Fruit fly (Drosophila melanogaster) whole organism, wandering third instar larva: ENCODE measurements around the gene Polr3E.

ENCODE experiments used
- Dif ChIP-seq: fragments of 200-275, 200-300 bp; sonication (Bioruptor generic); optimal IDR thresholded peaks from 2 replicates; lab custom pipeline; 2018; ENCODE audit warnings: missing biosample characterization, missing genetic modification characterization; ENCODE audit not compliant: partially characterized antibody
- Hr78 ChIP-seq: fragments of >200 bp; optimal IDR thresholded peaks from 2 replicates; lab custom pipeline; 2017; ENCODE audit warnings: missing biosample characterization, missing genetic modification characterization
- Myc ChIP-seq: fragments of >200 bp; optimal IDR thresholded peaks from 2 replicates; lab custom pipeline; 2017
- Rel ChIP-seq, 2 experiments: fragments of 200-800 bp; sonication (Bioruptor generic) in 1 of 2; optimal IDR thresholded peaks; 2 replicates in 1 of 2; 3 replicates in 1 of 2; lab custom pipeline; 2016 to 2019; ENCODE audit warnings: mild to moderate bottlenecking in 2 of 2, missing biosample characterization in 2 of 2, missing genetic modification characterization in 2 of 2, moderate library complexity in 1 of 2
- Sp1 ChIP-seq: fragments of 200-800 bp; sonication (Bioruptor generic); optimal IDR thresholded peaks from 3 replicates; lab custom pipeline; 2019; ENCODE audit warnings: missing biosample characterization, mild to moderate bottlenecking, missing genetic modification characterization, moderate library complexity
- br ChIP-seq: fragments of 200-800 bp; sonication (Bioruptor generic); optimal IDR thresholded peaks from 2 replicates; lab custom pipeline; 2016; ENCODE audit warnings: missing biosample characterization, missing genetic modification characterization
- dl ChIP-seq, 2 experiments: fragments of 175-275, 200-275 bp in 1 of 2; fragments of 200-275 bp in 1 of 2; sonication (Bioruptor generic); optimal IDR thresholded peaks; lab custom pipeline; 2018; ENCODE audit warnings: mild to moderate bottlenecking in 2 of 2, missing biosample characterization in 2 of 2, missing genetic modification characterization in 2 of 2, moderate library complexity in 2 of 2; ENCODE audit not compliant: partially characterized antibody in 2 of 2, insufficient read depth in 1 of 2
- fru ChIP-seq: fragments of 200-800 bp; sonication (Bioruptor generic); optimal IDR thresholded peaks from 3 replicates; lab custom pipeline; 2016; ENCODE audit warnings: missing biosample characterization, mild to moderate bottlenecking, missing genetic modification characterization
- pan ChIP-seq: fragments of >200 bp; optimal IDR thresholded peaks from 2 replicates; lab custom pipeline; 2017
- psq ChIP-seq: fragments of 200-800 bp; sonication (Bioruptor generic); optimal IDR thresholded peaks from 3 replicates; lab custom pipeline; 2017; ENCODE audit warnings: missing biosample characterization, mild to moderate bottlenecking, missing genetic modification characterization, moderate library complexity
- tai ChIP-seq: sonication (Bioruptor generic); optimal IDR thresholded peaks from 2 replicates; lab custom pipeline; 2016; ENCODE audit warnings: missing biosample characterization, missing genetic modification characterization
- usp ChIP-seq: fragments of >200 bp; optimal IDR thresholded peaks from 2 replicates; lab custom pipeline; 2017; ENCODE audit warnings: missing biosample characterization, missing genetic modification characterization

DNA sequence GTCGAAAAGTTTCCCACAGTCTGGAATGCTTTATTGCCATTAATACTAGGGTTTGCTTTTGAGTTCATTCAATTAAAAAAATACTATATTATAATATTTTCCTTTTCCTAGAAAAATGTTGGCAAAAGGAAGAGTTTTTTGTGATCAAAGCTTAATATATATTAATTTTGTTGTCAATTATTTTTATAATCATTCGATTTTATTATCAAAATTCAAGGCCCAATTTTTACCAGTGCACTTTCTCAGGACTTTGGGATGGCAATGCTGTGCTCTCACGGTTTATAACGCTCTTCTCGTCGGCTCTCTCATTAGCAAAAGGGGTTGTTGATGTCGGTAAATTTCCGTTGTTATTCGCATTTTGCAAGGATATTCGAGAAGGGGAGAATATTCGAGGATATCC lies 15.4 kb downstream of the Polr3E start:
- TF ChIP-seq Rel (GFP tag; optimal IDR thresholded peaks at IDR 0.05; lab: Kevin White, UChicago) (no peak), Rel (tag; optimal IDR thresholded peaks at IDR 0.05; lab: Kevin White, UChicago) (no peak), Dif (GFP tag; lab: Kevin White, UChicago) (no peak), usp (GFP tag; lab: Kevin White, UChicago) (no peak), Sp1 (GFP tag; lab: Kevin White, UChicago) (peak; percentile 19), Hr78 (no peak), tai (GFP tag; lab: Kevin White, UChicago) (no peak), br (GFP tag; lab: Kevin White, UChicago) (no peak), dl (GFP tag; optimal IDR thresholded peaks at IDR 0.05; lab: Kevin White, UChicago; ENCODE audit: insufficient read depth in 1 of 2, partially characterized antibody in 2 of 2) (no peak), psq (GFP tag; lab: Kevin White, UChicago) (no peak), pan (no peak), fru (GFP tag; lab: Kevin White, UChicago) (no peak), Myc (lab: Kevin White, UChicago) (no peak)
